Fruit fly (Drosophila melanogaster) whole organism, prepupa: ENCODE measurements around the gene RpS8.

Experiments
- Blimp-1 ChIP-seq: fragments of 200-800 bp; sonication (Bioruptor generic); optimal IDR thresholded peaks from 3 replicates; lab custom pipeline; 2017; ENCODE audit warnings: missing biosample characterization, missing genetic modification characterization, mild to moderate bottlenecking, moderate library complexity, missing genetic modification reagents
- CG10631 ChIP-seq: fragments of 200-800 bp; sonication (Bioruptor generic); optimal IDR thresholded peaks from 2 replicates; lab custom pipeline; 2016; ENCODE audit warnings: missing biosample characterization, missing genetic modification characterization
- CG10669 ChIP-seq: fragments of 200-800 bp; sonication (Bioruptor generic); optimal IDR thresholded peaks from 3 replicates; lab custom pipeline; 2018; ENCODE audit warnings: missing biosample characterization, mild to moderate bottlenecking, missing genetic modification characterization, moderate library complexity
- CG11294 ChIP-seq: fragments of 200-800 bp; sonication (Bioruptor generic); IDR thresholded peaks from 2 replicates; pipeline ENCODE4 v1.3.6; 2022; ENCODE audit warnings: missing biosample characterization, missing genetic modification characterization
- CG11902 ChIP-seq: fragments of 200-800 bp; sonication (Bioruptor generic); optimal IDR thresholded peaks from 3 replicates; lab custom pipeline; 2016; ENCODE audit warnings: missing biosample characterization, missing genetic modification characterization
- CG15336 ChIP-seq: fragments of 200-800 bp; sonication (Bioruptor generic); IDR thresholded peaks from 2 replicates; pipeline ENCODE4 v1.3.6; 2022; ENCODE audit warnings: missing biosample characterization, missing genetic modification characterization
- CG1621 ChIP-seq: fragments of 200-800 bp; sonication (Bioruptor generic); optimal IDR thresholded peaks from 3 replicates; lab custom pipeline; 2018; ENCODE audit warnings: missing biosample characterization, mild to moderate bottlenecking, missing genetic modification characterization
- CG16779 ChIP-seq: fragments of 200-800 bp; sonication (Bioruptor generic); optimal IDR thresholded peaks from 3 replicates; lab custom pipeline; 2017; ENCODE audit warnings: missing biosample characterization, mild to moderate bottlenecking, missing genetic modification characterization
- CG3032 ChIP-seq: fragments of 200-800 bp; optimal IDR thresholded peaks from 2 replicates; lab custom pipeline; 2019; ENCODE audit warnings: missing biosample characterization, mild to moderate bottlenecking, missing genetic modification characterization, moderate library complexity
- CG32006 ChIP-seq: fragments of 200-800 bp; sonication (Bioruptor generic); optimal IDR thresholded peaks from 3 replicates; lab custom pipeline; 2017; ENCODE audit warnings: missing biosample characterization, mild to moderate bottlenecking, missing genetic modification characterization
- CG34406 ChIP-seq: fragments of 200-800 bp; sonication (Bioruptor generic); optimal IDR thresholded peaks from 3 replicates; lab custom pipeline; 2016; ENCODE audit warnings: missing biosample characterization, missing genetic modification characterization
- CG3919 ChIP-seq: fragments of 200-800 bp; sonication (Bioruptor generic); optimal IDR thresholded peaks from 3 replicates; lab custom pipeline; 2016; ENCODE audit warnings: missing biosample characterization, missing genetic modification characterization
- CG6163 ChIP-seq: fragments of 200-800 bp; sonication (Bioruptor generic); IDR thresholded peaks from 3 replicates; pipeline ENCODE4 v1.3.6; 2022; ENCODE audit warnings: missing biosample characterization, missing genetic modification characterization
- CG6792 ChIP-seq: fragments of 200-800 bp; sonication (Bioruptor generic); optimal IDR thresholded peaks from 3 replicates; lab custom pipeline; 2016; ENCODE audit warnings: missing biosample characterization, missing genetic modification characterization
- CG6808 ChIP-seq: fragments of 200-800 bp; sonication (Bioruptor generic); optimal IDR thresholded peaks from 3 replicates; lab custom pipeline; 2017; ENCODE audit warnings: missing biosample characterization, missing genetic modification characterization, mild to moderate bottlenecking, moderate library complexity, missing genetic modification reagents
- CG6854 ChIP-seq: fragments of 200-800 bp; sonication (Bioruptor generic); optimal IDR thresholded peaks from 2 replicates; lab custom pipeline; 2017; ENCODE audit warnings: missing biosample characterization, mild to moderate bottlenecking, missing genetic modification characterization
- CG7368 ChIP-seq: fragments of 200-800 bp; sonication (Bioruptor generic); optimal IDR thresholded peaks from 3 replicates; lab custom pipeline; 2016; ENCODE audit warnings: missing biosample characterization, missing genetic modification characterization
- CG8319 ChIP-seq: fragments of 200-800 bp; sonication (Bioruptor generic); optimal IDR thresholded peaks from 3 replicates; lab custom pipeline; 2016; ENCODE audit warnings: missing biosample characterization, missing genetic modification characterization
- CG8632 ChIP-seq: fragments of 200-800 bp; sonication (Bioruptor generic); optimal IDR thresholded peaks from 3 replicates; lab custom pipeline; 2016; ENCODE audit warnings: missing biosample characterization, missing genetic modification characterization
- Eip75B ChIP-seq: fragments of 200-800 bp; sonication (Bioruptor generic); optimal IDR thresholded peaks from 3 replicates; lab custom pipeline; 2016; ENCODE audit warnings: missing biosample characterization, missing genetic modification characterization
- Eip93F ChIP-seq: fragments of 200-800 bp; sonication (Bioruptor generic); optimal IDR thresholded peaks from 2 replicates; lab custom pipeline; 2016; ENCODE audit warnings: missing biosample characterization, mild to moderate bottlenecking, missing genetic modification characterization
- Ets96B ChIP-seq: fragments of 200-800 bp; optimal IDR thresholded peaks from 2 replicates; lab custom pipeline; 2019; ENCODE audit warnings: missing biosample characterization, mild to moderate bottlenecking, missing genetic modification characterization, moderate library complexity
- Gug ChIP-seq: fragments of 200-800 bp; sonication (Bioruptor generic); IDR thresholded peaks from 2 replicates; pipeline ENCODE4 v1.3.6; 2022; ENCODE audit warnings: missing biosample characterization, missing genetic modification characterization
- Hr39 ChIP-seq: fragments of 200-800 bp; sonication (Bioruptor generic); optimal IDR thresholded peaks from 2 replicates; lab custom pipeline; 2016; ENCODE audit warnings: missing biosample characterization, missing genetic modification characterization
- Met ChIP-seq: fragments of 200-800 bp; sonication (Bioruptor generic); optimal IDR thresholded peaks from 3 replicates; lab custom pipeline; 2016; ENCODE audit warnings: missing biosample characterization, missing genetic modification characterization
- OdsH ChIP-seq: fragments of 200-800 bp; sonication (Bioruptor generic); optimal IDR thresholded peaks from 3 replicates; lab custom pipeline; 2016; ENCODE audit warnings: missing biosample characterization, missing genetic modification characterization
- Smox ChIP-seq: fragments of 200-800 bp; sonication (Bioruptor generic); optimal IDR thresholded peaks from 3 replicates; lab custom pipeline; 2016; ENCODE audit warnings: missing biosample characterization, missing genetic modification characterization
- Sox102F ChIP-seq: fragments of 200-800 bp; sonication (Bioruptor generic); optimal IDR thresholded peaks from 2 replicates; lab custom pipeline; 2016; ENCODE audit warnings: missing biosample characterization, mild to moderate bottlenecking, missing genetic modification characterization
- Sox14 ChIP-seq: fragments of 200-800 bp; sonication (Bioruptor generic); optimal IDR thresholded peaks from 3 replicates; lab custom pipeline; 2016; ENCODE audit warnings: missing biosample characterization, missing genetic modification characterization
- Sox15 ChIP-seq: fragments of 200-800 bp; sonication (Bioruptor generic); optimal IDR thresholded peaks from 3 replicates; lab custom pipeline; 2016; ENCODE audit warnings: missing biosample characterization, missing genetic modification characterization
- cyc ChIP-seq: fragments of 200-800 bp; sonication (Bioruptor generic); optimal IDR thresholded peaks from 3 replicates; lab custom pipeline; 2016; ENCODE audit warnings: missing biosample characterization, missing genetic modification characterization
- dac ChIP-seq: fragments of 200-800 bp; sonication (Bioruptor generic); optimal IDR thresholded peaks from 2 replicates; lab custom pipeline; 2017; ENCODE audit warnings: missing biosample characterization, mild to moderate bottlenecking, missing genetic modification characterization
- dsx ChIP-seq: fragments of 200-800 bp; optimal IDR thresholded peaks from 3 replicates; lab custom pipeline; 2019; ENCODE audit warnings: missing biosample characterization, mild to moderate bottlenecking, missing genetic modification characterization, moderate library complexity; ENCODE audit not compliant: poor library complexity, severe bottlenecking
- eg ChIP-seq: fragments of 200-800 bp; sonication (Bioruptor generic); IDR thresholded peaks from 3 replicates; pipeline ENCODE4 v1.3.6; 2022; ENCODE audit warnings: missing biosample characterization, missing genetic modification characterization
- fd59A ChIP-seq: fragments of 200-800 bp; sonication (Bioruptor generic); optimal IDR thresholded peaks from 2 replicates; lab custom pipeline; 2017; ENCODE audit warnings: missing biosample characterization, mild to moderate bottlenecking, missing genetic modification characterization, missing genetic modification reagents
- fd85E ChIP-seq: fragments of 200-800 bp; sonication (Bioruptor generic); optimal IDR thresholded peaks from 3 replicates; lab custom pipeline; 2016; ENCODE audit warnings: missing biosample characterization, missing genetic modification characterization
- fkh ChIP-seq: fragments of 200-800 bp; sonication (Bioruptor generic); optimal IDR thresholded peaks from 3 replicates; lab custom pipeline; 2017; ENCODE audit warnings: missing biosample characterization, mild to moderate bottlenecking, missing genetic modification characterization, moderate library complexity
- lz ChIP-seq: fragments of 200-800 bp; sonication (Bioruptor generic); optimal IDR thresholded peaks from 3 replicates; lab custom pipeline; 2016; ENCODE audit warnings: missing biosample characterization, missing genetic modification characterization
- net ChIP-seq: fragments of 200-800 bp; sonication (Bioruptor generic); optimal IDR thresholded peaks from 3 replicates; lab custom pipeline; 2016; ENCODE audit warnings: missing biosample characterization, missing genetic modification characterization
- pdm3 ChIP-seq: fragments of 200-800 bp; sonication (Bioruptor generic); optimal IDR thresholded peaks from 3 replicates; lab custom pipeline; 2016; ENCODE audit warnings: missing biosample characterization, missing genetic modification characterization
- salr ChIP-seq, 2 experiments: fragments of 200-800 bp; sonication (Bioruptor generic); optimal IDR thresholded peaks; 3 replicates each; lab custom pipeline; 2016 to 2018; ENCODE audit warnings: missing biosample characterization in 2 of 2, missing genetic modification characterization in 2 of 2, mild to moderate bottlenecking in 1 of 2
- spab ChIP-seq: fragments of 200-800 bp; sonication (Bioruptor generic); optimal IDR thresholded peaks from 2 replicates; lab custom pipeline; 2017; ENCODE audit warnings: missing biosample characterization, mild to moderate bottlenecking, missing genetic modification characterization, missing genetic modification reagents
- ss ChIP-seq, 2 experiments: fragments of 200-800 bp; sonication (Bioruptor generic); optimal IDR thresholded peaks; 2 replicates in 1 of 2; 3 replicates in 1 of 2; lab custom pipeline; 2017 to 2018; ENCODE audit warnings: mild to moderate bottlenecking in 2 of 2, missing biosample characterization in 2 of 2, missing genetic modification characterization in 2 of 2, moderate library complexity in 1 of 2
- svp ChIP-seq: fragments of 200-800 bp; sonication (Bioruptor generic); peaks from one replicate; lab custom pipeline; 2016; ENCODE audit warnings: missing biosample characterization, missing genetic modification characterization
- topi ChIP-seq: fragments of 200-800 bp; sonication (Bioruptor generic); optimal IDR thresholded peaks from 3 replicates; lab custom pipeline; 2016; ENCODE audit warnings: missing biosample characterization, missing genetic modification characterization

RpS8 gene

DNA sequence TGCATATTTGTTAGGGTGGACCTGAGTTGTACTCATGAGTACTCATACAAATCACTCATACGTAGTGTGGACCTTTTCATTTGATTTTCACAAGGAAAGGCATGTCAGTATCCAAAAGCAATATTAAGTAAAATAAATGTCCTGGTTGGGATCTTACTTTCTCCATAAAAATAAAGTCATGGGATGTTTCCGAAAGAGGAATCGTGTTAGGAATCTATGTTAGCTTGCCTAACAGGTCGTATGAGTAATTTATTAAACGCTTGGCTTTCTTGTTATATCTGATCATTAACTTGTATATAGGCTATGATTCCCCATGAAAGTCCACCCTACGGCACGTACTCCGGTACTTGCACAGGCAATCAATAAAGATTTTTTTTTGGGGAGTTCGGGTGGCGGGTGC lies 14.4 kb downstream of the RpS8 start (continued):
- TF ChIP-seq CG34406 (GFP tag; lab: Kevin White, UChicago) (peak; percentile 72), CG11294 (GFP tag; lab: Robert Waterston, UW) (no peak; the same call in 1 of the 2 replicates), CG6854 (no peak), cyc (GFP tag; lab: Kevin White, UChicago) (peak; percentile 52), CG10669 (GFP tag; lab: Kevin White, UChicago) (peak; percentile 67), fkh (GFP tag; lab: Kevin White, UChicago) (no peak), ss (GFP tag; optimal IDR thresholded peaks at IDR 0.05; lab: Kevin White, UChicago) (peak; percentile 24 to 76), Met (GFP tag; lab: Kevin White, UChicago) (peak; percentile 79), dsx (peak; percentile 21), CG6163 (GFP tag; lab: Robert Waterston, UW) (peak; percentile 73)

DNA sequence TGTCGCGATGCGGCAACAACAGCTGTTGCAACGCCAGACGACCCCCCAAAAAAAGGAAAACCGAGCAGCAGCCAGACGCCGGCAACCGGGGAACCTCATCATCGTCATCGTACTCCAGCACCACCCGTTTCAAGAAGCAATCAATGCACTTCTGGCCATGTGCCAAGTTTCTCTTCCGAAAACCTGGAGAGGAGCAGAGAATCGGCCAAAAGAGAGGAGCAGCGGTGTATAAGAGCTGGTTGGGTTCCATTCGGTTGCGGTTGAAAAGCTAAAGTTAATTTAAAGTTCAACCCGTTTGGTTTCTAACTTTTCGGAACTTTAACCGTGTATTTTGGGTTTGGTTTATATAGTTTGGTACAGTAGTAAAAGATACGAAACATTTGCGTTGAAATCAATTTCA lies 14.8 kb downstream of the RpS8 start:
- TF ChIP-seq CG16779 (tag; lab: Kevin White, UChicago), result no peak
- no peak for TF ChIP-seq CG1621 (tag; lab: Kevin White, UChicago)
- TF ChIP-seq CG6854, result no peak
- TF ChIP-seq CG8319 (GFP tag; lab: Kevin White, UChicago), result no peak
- no peak for TF ChIP-seq salr (GFP tag; optimal IDR thresholded peaks at IDR 0.05; lab: Kevin White, UChicago)
- TF ChIP-seq CG6163 (GFP tag; lab: Robert Waterston, UW), result no peak
- TF ChIP-seq fd85E (GFP tag; lab: Kevin White, UChicago), result no peak
- TF ChIP-seq ss (GFP tag; optimal IDR thresholded peaks at IDR 0.05; lab: Kevin White, UChicago), result no peak
- TF ChIP-seq Sox15 (GFP tag; lab: Kevin White, UChicago), result no peak
- no peak for TF ChIP-seq Eip93F (GFP tag; lab: Kevin White, UChicago)
- no peak for TF ChIP-seq fkh (GFP tag; lab: Kevin White, UChicago)
- TF ChIP-seq Sox102F, result no peak
- TF ChIP-seq CG32006 (GFP tag; lab: Kevin White, UChicago), result no peak
- no peak for TF ChIP-seq Smox (GFP tag; lab: Kevin White, UChicago)
- TF ChIP-seq CG6792 (GFP tag; lab: Kevin White, UChicago), result no peak
- TF ChIP-seq Eip75B (GFP tag; lab: Kevin White, UChicago), result no peak
- no peak for TF ChIP-seq CG3032 (tag; lab: Kevin White, UChicago)
- no peak for TF ChIP-seq CG8632 (GFP tag; lab: Kevin White, UChicago)
- TF ChIP-seq svp, result no peak
- no peak for TF ChIP-seq CG11294 (GFP tag; lab: Robert Waterston, UW)

DNA sequence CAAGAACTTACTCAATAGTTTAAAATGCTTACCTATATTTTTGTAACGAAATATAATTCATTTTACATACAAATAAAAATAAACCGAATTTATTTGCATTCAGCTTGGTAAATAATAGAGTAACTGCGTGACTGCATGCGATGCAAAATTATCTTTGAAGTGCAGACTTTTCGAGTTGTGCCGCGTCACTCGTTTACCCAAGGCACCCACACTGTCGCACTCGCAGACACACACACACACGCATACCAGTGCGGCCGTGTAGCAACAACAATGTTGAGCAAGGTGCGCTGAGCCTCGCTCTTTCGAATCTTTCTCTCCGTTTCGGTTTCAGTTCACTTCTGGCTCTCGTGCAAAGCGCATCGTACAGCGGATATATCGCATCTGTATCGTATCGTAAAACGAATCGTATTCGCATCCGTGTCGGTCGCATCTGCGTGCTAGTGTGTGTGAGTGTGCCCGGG lies 15.4 kb downstream of the RpS8 start, which contains the start of gene CG31038:
TSS of gene CG31038 (plus strand) at position 327 of the 461 bp plus-strand sequence.
- TF ChIP-seq Gug (GFP tag; lab: Robert Waterston, UW) (no peak), salr (GFP tag; optimal IDR thresholded peaks at IDR 0.05; lab: Kevin White, UChicago) (peak in 1 of 2 experiments; percentile 56), fkh (GFP tag; lab: Kevin White, UChicago) (peak; percentile 71), CG3919 (GFP tag; lab: Kevin White, UChicago) (peak; percentile 36), Ets96B (tag; lab: Kevin White, UChicago) (peak; percentile 43), CG15336 (peak; percentile 63; the same call in 1 of the 2 replicates), CG1621 (tag; lab: Kevin White, UChicago) (peak; percentile 40), OdsH (GFP tag; lab: Kevin White, UChicago) (peak; percentile 54), CG32006 (GFP tag; lab: Kevin White, UChicago) (peak; percentile 63), net (peak; percentile 60), Blimp-1 (GFP tag; lab: Kevin White, UChicago) (peak; percentile 18), Eip93F (GFP tag; lab: Kevin White, UChicago) (no peak), svp (peak; percentile 74), topi (GFP tag; lab: Kevin White, UChicago) (peak; percentile 44), CG6163 (GFP tag; lab: Robert Waterston, UW) (peak; percentile 69), eg (GFP tag; lab: Robert Waterston, UW) (peak; percentile 70; the same call in 2 of the 3 replicates), Sox14 (GFP tag; lab: Kevin White, UChicago) (peak; percentile 32), dac (GFP tag; lab: Kevin White, UChicago) (no peak), lz (GFP tag; lab: Kevin White, UChicago) (peak; percentile 39), Smox (GFP tag; lab: Kevin White, UChicago) (peak; percentile 66), pdm3 (peak; percentile 63), spab (GFP tag; lab: Kevin White, UChicago) (peak; percentile 28), CG7368 (GFP tag; lab: Kevin White, UChicago) (no peak), Eip75B (GFP tag; lab: Kevin White, UChicago) (peak; percentile 61), CG10631 (GFP tag; lab: Kevin White, UChicago) (peak; percentile 36), CG6808 (GFP tag; lab: Kevin White, UChicago) (peak; percentile 55), Sox102F (peak; percentile 35), fd59A (GFP tag; lab: Kevin White, UChicago) (peak; percentile 33), Met (GFP tag; lab: Kevin White, UChicago) (peak; percentile 69), CG11902 (GFP tag; lab: Kevin White, UChicago) (no peak), Sox15 (GFP tag; lab: Kevin White, UChicago) (no peak), Hr39 (peak; percentile 10)
